Worm (Caenorhabditis elegans): ENCODE results near the gene C56E10.3.

Gene C56E10.3

ce11 chrX:6609251-6609650 lies 36.2 kb upstream of the C56E10.3 start:
- no peak for TF ChIP-seq flt-1 (GFP tag; IDR thresholded peaks at IDR 0.05)
- TF ChIP-seq tbx-11 (GFP tag; IDR thresholded peaks at IDR 0.05) = no peak
- no peak for TF ChIP-seq pes-1 (GFP tag; IDR thresholded peaks at IDR 0.05)
- no peak for TF ChIP-seq hmg-4 (GFP tag; optimal IDR thresholded peaks at IDR 0.05)
- TF ChIP-seq B0310.2 (tag; optimal IDR thresholded peaks at IDR 0.05) = no peak
- no peak for TF ChIP-seq tbx-37 (GFP tag; conservative IDR thresholded peaks at IDR 0.05)
- TF ChIP-seq ama-1 (optimal IDR thresholded peaks at IDR 0.05) = no peak
- TF ChIP-seq ceh-13 (GFP tag; optimal IDR thresholded peaks at IDR 0.05) = no peak
- no peak for TF ChIP-seq sea-1 (GFP tag; conservative IDR thresholded peaks at IDR 0.05)
- TF ChIP-seq scrt-1 (GFP tag; IDR thresholded peaks at IDR 0.05) = no peak
- TF ChIP-seq ceh-36 (tag; optimal IDR thresholded peaks at IDR 0.05) = no peak
- no peak for TF ChIP-seq hmbx-1 (tag; optimal IDR thresholded peaks at IDR 0.05)
- no peak for TF ChIP-seq F13C5.2 (tag; optimal IDR thresholded peaks at IDR 0.05)
- TF ChIP-seq aly-1 (tag; optimal IDR thresholded peaks at IDR 0.05) = no peak
- no peak for TF ChIP-seq tra-4 (tag; optimal IDR thresholded peaks at IDR 0.05)
- TF ChIP-seq ets-7 (tag; optimal IDR thresholded peaks at IDR 0.05) = no peak
- no peak for TF ChIP-seq hnd-1 (tag; optimal IDR thresholded peaks at IDR 0.05)

- TF ChIP-seq flt-1 (GFP tag; IDR thresholded peaks at IDR 0.05) (no peak), sea-1 (GFP tag; conservative IDR thresholded peaks at IDR 0.05) (no peak), tbx-11 (GFP tag; IDR thresholded peaks at IDR 0.05) (no peak), ceh-13 (GFP tag; optimal IDR thresholded peaks at IDR 0.05) (no peak), tra-4 (tag; optimal IDR thresholded peaks at IDR 0.05) (no peak)
These were observed 35.7 kb upstream of the C56E10.3 start, which contains the start of gene C25B8.8 for ce11 chrX:6609717-6610116. C25B8.8 (plus strand) TSS chrX:6610017.

DNA sequence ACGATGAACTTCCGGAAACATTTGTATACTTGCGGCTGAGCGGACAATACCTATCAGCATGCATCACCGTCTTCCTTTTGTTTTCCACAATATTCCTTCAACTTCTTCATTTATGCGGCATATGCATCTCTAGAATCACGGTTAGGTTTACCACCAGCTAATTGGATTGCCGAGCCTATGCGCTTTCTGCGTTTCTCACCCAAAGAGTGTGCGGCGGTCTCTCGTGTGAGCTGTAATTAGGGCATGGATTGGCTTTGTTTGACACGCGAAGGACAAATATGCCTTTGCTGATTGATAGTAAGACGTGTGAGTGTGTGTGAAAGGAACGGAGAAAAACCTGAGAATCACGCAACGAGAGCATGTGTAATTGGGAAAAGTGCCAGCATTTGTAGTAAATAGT lies 31.9 kb upstream of the C56E10.3 start:
- no peak for TF ChIP-seq B0310.2 (tag; optimal IDR thresholded peaks at IDR 0.05)
- TF ChIP-seq scrt-1 (GFP tag; IDR thresholded peaks at IDR 0.05) = no peak
- no peak for TF ChIP-seq ceh-36 (tag; optimal IDR thresholded peaks at IDR 0.05)
- no peak for TF ChIP-seq pes-1 (GFP tag; IDR thresholded peaks at IDR 0.05)
- TF ChIP-seq ets-7 (tag; optimal IDR thresholded peaks at IDR 0.05) = no peak
- TF ChIP-seq aly-1 (tag; optimal IDR thresholded peaks at IDR 0.05) = no peak
- no peak for TF ChIP-seq tra-4 (tag; optimal IDR thresholded peaks at IDR 0.05)
- no peak for TF ChIP-seq ceh-13 (GFP tag; optimal IDR thresholded peaks at IDR 0.05)
- TF ChIP-seq ama-1 (optimal IDR thresholded peaks at IDR 0.05) = no peak
- no peak for TF ChIP-seq tbx-37 (GFP tag; conservative IDR thresholded peaks at IDR 0.05)
- no peak for TF ChIP-seq hmbx-1 (tag; optimal IDR thresholded peaks at IDR 0.05)
- no peak for TF ChIP-seq tbx-11 (GFP tag; IDR thresholded peaks at IDR 0.05)
- no peak for TF ChIP-seq F13C5.2 (tag; optimal IDR thresholded peaks at IDR 0.05)
- no peak for TF ChIP-seq flt-1 (GFP tag; IDR thresholded peaks at IDR 0.05)
- TF ChIP-seq sea-1 (GFP tag; conservative IDR thresholded peaks at IDR 0.05) = no peak
- TF ChIP-seq hnd-1 (tag; optimal IDR thresholded peaks at IDR 0.05) = no peak
- no peak for TF ChIP-seq hmg-4 (GFP tag; optimal IDR thresholded peaks at IDR 0.05)

ce11 chrX:6617622-6618021 lies 27.8 kb upstream of the C56E10.3 start:
- TF ChIP-seq tra-4 (tag; optimal IDR thresholded peaks at IDR 0.05) = no peak
- TF ChIP-seq sea-1 (GFP tag; conservative IDR thresholded peaks at IDR 0.05) = 0 out of 2 replicates have a peak, but pooled peaks have one; percentile 57
- no peak for TF ChIP-seq ceh-13 (GFP tag; optimal IDR thresholded peaks at IDR 0.05)

DNA sequence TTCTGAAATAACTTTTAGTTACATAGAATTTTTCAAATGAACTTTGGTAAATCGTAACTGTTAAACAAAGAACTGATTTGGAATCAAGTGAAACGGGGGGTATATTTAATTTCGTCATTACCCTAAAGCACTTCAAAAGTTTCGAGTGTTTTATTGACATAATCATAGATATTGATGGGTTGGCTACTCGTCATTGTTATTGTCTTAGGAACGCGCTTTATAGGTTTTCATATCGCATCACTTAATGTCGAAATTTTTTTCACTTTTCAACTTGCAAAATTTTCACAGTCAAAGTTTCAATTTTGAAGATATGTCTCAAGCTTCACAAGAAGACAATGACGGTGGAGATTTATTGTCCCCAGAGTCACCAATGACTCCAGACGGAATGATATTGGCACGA lies 26.7 kb upstream of the C56E10.3 start, which contains the start of gene kqt-1:
TSS of gene kqt-1 (plus strand) at position 301 of the 400 bp plus-strand sequence.
- TF ChIP-seq scrt-1 (GFP tag; IDR thresholded peaks at IDR 0.05) (no peak), ama-1 (optimal IDR thresholded peaks at IDR 0.05) (no peak), ceh-13 (GFP tag; optimal IDR thresholded peaks at IDR 0.05) (no peak), hmg-4 (GFP tag; optimal IDR thresholded peaks at IDR 0.05) (no peak), F13C5.2 (tag; optimal IDR thresholded peaks at IDR 0.05) (no peak), sea-1 (GFP tag; conservative IDR thresholded peaks at IDR 0.05) (no peak), ceh-36 (tag; optimal IDR thresholded peaks at IDR 0.05) (no peak), B0310.2 (tag; optimal IDR thresholded peaks at IDR 0.05) (no peak), tra-4 (tag; optimal IDR thresholded peaks at IDR 0.05) (no peak), tbx-37 (GFP tag; conservative IDR thresholded peaks at IDR 0.05) (no peak), hnd-1 (tag; optimal IDR thresholded peaks at IDR 0.05) (no peak), aly-1 (tag; optimal IDR thresholded peaks at IDR 0.05) (no peak), ets-7 (tag; optimal IDR thresholded peaks at IDR 0.05) (no peak), flt-1 (GFP tag; IDR thresholded peaks at IDR 0.05) (no peak), hmbx-1 (tag; optimal IDR thresholded peaks at IDR 0.05) (no peak), pes-1 (GFP tag; IDR thresholded peaks at IDR 0.05) (no peak), tbx-11 (GFP tag; IDR thresholded peaks at IDR 0.05) (no peak)

ce11 chrX:6622552-6623236 lies 22.8 kb upstream of the C56E10.3 start, which contains the start of gene clec-266:
clec-266 (minus strand) TSS chrX:6622915.
- TF ChIP-seq ceh-36 (tag; optimal IDR thresholded peaks at IDR 0.05) (no peak), tra-4 (tag; optimal IDR thresholded peaks at IDR 0.05) (no peak), F13C5.2 (tag; optimal IDR thresholded peaks at IDR 0.05) (no peak), ets-7 (tag; optimal IDR thresholded peaks at IDR 0.05) (no peak), ama-1 (optimal IDR thresholded peaks at IDR 0.05) (peak; percentile 94), flt-1 (GFP tag; IDR thresholded peaks at IDR 0.05) (peak; percentile 2; the same call in 1 of the 2 replicates), tbx-11 (GFP tag; IDR thresholded peaks at IDR 0.05) (no peak), hmbx-1 (tag; optimal IDR thresholded peaks at IDR 0.05) (no peak), aly-1 (tag; optimal IDR thresholded peaks at IDR 0.05) (no peak)

- no peak for TF ChIP-seq ama-1 (optimal IDR thresholded peaks at IDR 0.05)
- no peak for TF ChIP-seq hmg-4 (GFP tag; optimal IDR thresholded peaks at IDR 0.05)
- no peak for TF ChIP-seq sea-1 (GFP tag; conservative IDR thresholded peaks at IDR 0.05)
- TF ChIP-seq aly-1 (tag; optimal IDR thresholded peaks at IDR 0.05) = no peak
- no peak for TF ChIP-seq tbx-11 (GFP tag; IDR thresholded peaks at IDR 0.05)
- no peak for TF ChIP-seq flt-1 (GFP tag; IDR thresholded peaks at IDR 0.05)
- no peak for TF ChIP-seq ceh-36 (tag; optimal IDR thresholded peaks at IDR 0.05)
- no peak for TF ChIP-seq tra-4 (tag; optimal IDR thresholded peaks at IDR 0.05)
- TF ChIP-seq hnd-1 (tag; optimal IDR thresholded peaks at IDR 0.05) = no peak
- no peak for TF ChIP-seq pes-1 (GFP tag; IDR thresholded peaks at IDR 0.05)
- no peak for TF ChIP-seq F13C5.2 (tag; optimal IDR thresholded peaks at IDR 0.05)
- TF ChIP-seq scrt-1 (GFP tag; IDR thresholded peaks at IDR 0.05) = no peak
- no peak for TF ChIP-seq hmbx-1 (tag; optimal IDR thresholded peaks at IDR 0.05)
- TF ChIP-seq B0310.2 (tag; optimal IDR thresholded peaks at IDR 0.05) = no peak
- TF ChIP-seq ceh-13 (GFP tag; optimal IDR thresholded peaks at IDR 0.05) = no peak
- TF ChIP-seq tbx-37 (GFP tag; conservative IDR thresholded peaks at IDR 0.05) = no peak
These were observed 20.2 kb upstream of the C56E10.3 start for ce11 chrX:6625275-6625674.
